Worm (Caenorhabditis elegans) whole organism, L1 larva: ENCODE results near the gene gos-28.

Experiments
- C04F5.9 ChIP-seq: sonication (generic microtip); optimal IDR thresholded peaks from 2 replicates; lab custom pipeline; 2016; ENCODE audit warnings: missing genetic modification characterization, missing compliant biosample characterization
- C16A3.4 ChIP-seq: fragments of 150-350 bp; optimal IDR thresholded peaks from 2 replicates; lab custom pipeline; 2014; ENCODE audit warnings: missing biosample characterization, missing genetic modification characterization
- C34B4.2 ChIP-seq: sonication (generic microtip); optimal IDR thresholded peaks from 2 replicates; lab custom pipeline; 2017; ENCODE audit warnings: mild to moderate bottlenecking, missing genetic modification characterization, missing compliant biosample characterization
- Y116A8C.19 ChIP-seq: sonication (generic microtip); optimal IDR thresholded peaks from 2 replicates; lab custom pipeline; 2016; ENCODE audit warnings: missing compliant biosample characterization, missing genetic modification characterization, borderline replicate concordance
- aha-1 ChIP-seq: fragments of 150-350 bp; optimal IDR thresholded peaks from 2 replicates; lab custom pipeline; 2014; ENCODE audit warnings: missing biosample characterization, missing genetic modification characterization
- alr-1 ChIP-seq: fragments of 200-800 bp; sonication (Bioruptor generic); optimal IDR thresholded peaks from 2 replicates; lab custom pipeline; 2018; ENCODE audit warnings: borderline replicate concordance, mild to moderate bottlenecking, missing genetic modification characterization, missing compliant biosample characterization
- aly-2 ChIP-seq: fragments of 150-350 bp; optimal IDR thresholded peaks from 2 replicates; lab custom pipeline; 2014; ENCODE audit warnings: missing biosample characterization, missing genetic modification characterization
- ama-1 ChIP-seq: fragments of 150-350 bp; optimal IDR thresholded peaks from 2 replicates; lab custom pipeline; 2014
- blmp-1 ChIP-seq: fragments of 150-350 bp; optimal IDR thresholded peaks from 2 replicates; lab custom pipeline; 2014; ENCODE audit warnings: missing biosample characterization, missing genetic modification characterization
- ceh-63 ChIP-seq: fragments of 200-800 bp; sonication (Bioruptor generic); optimal IDR thresholded peaks from 2 replicates; lab custom pipeline; 2018; ENCODE audit warnings: mild to moderate bottlenecking, missing genetic modification characterization, missing compliant biosample characterization
- ceh-82 ChIP-seq, 3 experiments: fragments of 150-350 bp in 1 of 3; sonication (generic microtip) in 2 of 3; optimal IDR thresholded peaks; 2 replicates each; lab custom pipeline; 2014 to 2017; ENCODE audit warnings: missing biosample characterization in 3 of 3, missing genetic modification characterization in 3 of 3
- ceh-88 ChIP-seq: fragments of 200-800 bp; sonication (Bioruptor generic); IDR thresholded peaks from 2 replicates; pipeline ENCODE4 v1.3.6; 2022; ENCODE audit warnings: missing genetic modification characterization, missing compliant biosample characterization
- ceh-90 ChIP-seq: sonication (generic microtip); optimal IDR thresholded peaks from 2 replicates; lab custom pipeline; 2016; ENCODE audit warnings: missing genetic modification characterization, missing compliant biosample characterization
- dpl-1 ChIP-seq, 3 experiments: fragments of 150-350 bp in 2 of 3; sonication (generic microtip) in 1 of 3; optimal IDR thresholded peaks; 2 replicates each; lab custom pipeline; 2014 to 2017; ENCODE audit warnings: missing biosample characterization in 3 of 3, missing genetic modification characterization in 3 of 3, missing genetic modification reagents in 3 of 3
- dsc-1 ChIP-seq: sonication (generic microtip); optimal IDR thresholded peaks from 2 replicates; lab custom pipeline; 2016; ENCODE audit warnings: mild to moderate bottlenecking, missing genetic modification characterization, missing compliant biosample characterization
- efl-1 ChIP-seq, 4 experiments: fragments of 150-350 bp; optimal IDR thresholded peaks in 3 of 4; peaks in 1 of 4; 1 replicate in 1 of 4; 2 replicates in 3 of 4; lab custom pipeline; 2014; ENCODE audit warnings: missing biosample characterization in 2 of 4, missing genetic modification characterization in 2 of 4, missing genetic modification reagents in 2 of 4
- egl-13 ChIP-seq: sonication (generic microtip); optimal IDR thresholded peaks from 2 replicates; lab custom pipeline; 2016; ENCODE audit warnings: missing genotype, missing genetic modification reagents, missing genetic modification characterization, missing compliant biosample characterization
- fkh-10 ChIP-seq: sonication (generic microtip); optimal IDR thresholded peaks from 2 replicates; lab custom pipeline; 2017; ENCODE audit warnings: missing biosample characterization, missing genetic modification reagents, missing genetic modification characterization
- fkh-8 ChIP-seq: sonication (generic microtip); optimal IDR thresholded peaks from 2 replicates; lab custom pipeline; 2016; ENCODE audit warnings: mild to moderate bottlenecking, missing genetic modification characterization, missing compliant biosample characterization
- fos-1 ChIP-seq: fragments of 150-350 bp; optimal IDR thresholded peaks from 2 replicates; lab custom pipeline; 2014; ENCODE audit warnings: missing biosample characterization, missing genetic modification characterization
- grh-1 ChIP-seq: fragments of 200-800 bp; sonication (Bioruptor generic); IDR thresholded peaks from 2 replicates; pipeline ENCODE4 v1.3.6; 2022; ENCODE audit warnings: missing genetic modification reagents, missing genetic modification characterization, missing compliant biosample characterization
- hlh-4 ChIP-seq: sonication (generic microtip); optimal IDR thresholded peaks from 2 replicates; lab custom pipeline; 2016; ENCODE audit warnings: mild to moderate bottlenecking, missing genetic modification characterization, missing compliant biosample characterization
- hpl-2 ChIP-seq: fragments of 150-350 bp; optimal IDR thresholded peaks from 2 replicates; lab custom pipeline; 2014; ENCODE audit warnings: missing biosample characterization, missing genetic modification reagents, missing genetic modification characterization
- irx-1 ChIP-seq: sonication (generic microtip); optimal IDR thresholded peaks from 2 replicates; lab custom pipeline; 2016; ENCODE audit warnings: missing genetic modification characterization, missing compliant biosample characterization
- jun-1 ChIP-seq: fragments of 150-350 bp; optimal IDR thresholded peaks from 2 replicates; lab custom pipeline; 2014; ENCODE audit warnings: missing biosample characterization, missing genetic modification reagents, missing genetic modification characterization
- lin-15B ChIP-seq: fragments of 150-350 bp; sonication (generic microtip); optimal IDR thresholded peaks from 3 replicates; lab custom pipeline; 2014; ENCODE audit warnings: missing biosample characterization, missing genetic modification characterization
- lin-35 ChIP-seq, 2 experiments: fragments of 150-350 bp; optimal IDR thresholded peaks; 2 replicates each; lab custom pipeline; 2014; ENCODE audit warnings: missing biosample characterization in 2 of 2, missing genetic modification characterization in 2 of 2, missing genetic modification reagents in 2 of 2
- lin-39 ChIP-seq: fragments of 150-350 bp; optimal IDR thresholded peaks from 2 replicates; lab custom pipeline; 2014; ENCODE audit warnings: missing biosample characterization, missing genetic modification reagents, missing genetic modification characterization
- lsy-2 ChIP-seq, 2 experiments: fragments of 150-350 bp; optimal IDR thresholded peaks; 2 replicates each; lab custom pipeline; 2014; ENCODE audit warnings: missing biosample characterization in 2 of 2, missing genetic modification characterization in 2 of 2
- mab-9 ChIP-seq: fragments of 200-800 bp; sonication (Bioruptor generic); IDR thresholded peaks from 2 replicates; pipeline ENCODE4 v1.3.6; 2022; ENCODE audit warnings: missing genetic modification reagents, missing genetic modification characterization, missing compliant biosample characterization
- mdl-1 ChIP-seq, 2 experiments: fragments of 150-350 bp; optimal IDR thresholded peaks; 2 replicates each; lab custom pipeline; 2014 to 2017; ENCODE audit warnings: missing biosample characterization in 2 of 2, missing genetic modification characterization in 2 of 2, inconsistent platforms in 1 of 2
- mep-1 ChIP-seq: fragments of 150-350 bp; optimal IDR thresholded peaks from 2 replicates; lab custom pipeline; 2014; ENCODE audit warnings: missing biosample characterization, missing genetic modification characterization
- nhr-11 ChIP-seq: fragments of 150-350 bp; optimal IDR thresholded peaks from 2 replicates; lab custom pipeline; 2014; ENCODE audit warnings: missing biosample characterization, missing genetic modification characterization
- nhr-237 ChIP-seq: fragments of 150-350 bp; optimal IDR thresholded peaks from 2 replicates; lab custom pipeline; 2014; ENCODE audit warnings: missing biosample characterization, missing genetic modification characterization
- nhr-28 ChIP-seq: fragments of 150-350 bp; optimal IDR thresholded peaks from 2 replicates; lab custom pipeline; 2014; ENCODE audit warnings: missing biosample characterization, missing genetic modification characterization
- nhr-71 ChIP-seq: sonication (generic microtip); optimal IDR thresholded peaks from 2 replicates; lab custom pipeline; 2016; ENCODE audit warnings: mild to moderate bottlenecking, missing genetic modification characterization, moderate library complexity, missing compliant biosample characterization
- nhr-76 ChIP-seq: sonication (generic microtip); optimal IDR thresholded peaks from 2 replicates; lab custom pipeline; 2017; ENCODE audit warnings: missing biosample characterization, missing genetic modification characterization
- nhr-84 ChIP-seq: sonication (generic microtip); optimal IDR thresholded peaks from 2 replicates; lab custom pipeline; 2017; ENCODE audit warnings: missing biosample characterization, missing genetic modification characterization
- nhr-85 ChIP-seq: sonication (generic microtip); peaks from one replicate; lab custom pipeline; 2016; ENCODE audit warnings: missing genetic modification characterization, inconsistent platforms, missing compliant biosample characterization
- nhr-90 ChIP-seq: sonication (generic microtip); optimal IDR thresholded peaks from 2 replicates; lab custom pipeline; 2016; ENCODE audit warnings: mild to moderate bottlenecking, missing genetic modification characterization, missing compliant biosample characterization; ENCODE audit not compliant: poor library complexity
- pag-3 ChIP-seq: sonication (generic microtip); optimal IDR thresholded peaks from 2 replicates; lab custom pipeline; 2017; ENCODE audit warnings: missing genetic modification characterization, mild to moderate bottlenecking, missing compliant biosample characterization, antibody characterized with exemption, borderline replicate concordance; ENCODE audit not compliant: insufficient read depth
- pqm-1 ChIP-seq: sonication (generic microtip); optimal IDR thresholded peaks from 3 replicates; lab custom pipeline; 2017; ENCODE audit warnings: missing biosample characterization, missing genetic modification characterization
- snpc-4 ChIP-seq: fragments of 150-350 bp; optimal IDR thresholded peaks from 2 replicates; lab custom pipeline; 2014; ENCODE audit warnings: missing biosample characterization, missing genetic modification characterization
- snu-23 ChIP-seq: sonication (generic microtip); optimal IDR thresholded peaks from 2 replicates; lab custom pipeline; 2016; ENCODE audit warnings: missing genetic modification characterization, missing compliant biosample characterization
- sox-4 ChIP-seq: sonication (generic microtip); optimal IDR thresholded peaks from 2 replicates; lab custom pipeline; 2016; ENCODE audit warnings: missing genetic modification characterization, missing compliant biosample characterization
- sptf-1 ChIP-seq: fragments of 150-350 bp; optimal IDR thresholded peaks from 2 replicates; lab custom pipeline; 2014; ENCODE audit warnings: missing biosample characterization, missing genetic modification characterization
- tlp-1 ChIP-seq: fragments of 150-350 bp; optimal IDR thresholded peaks from 2 replicates; lab custom pipeline; 2014; ENCODE audit warnings: missing biosample characterization, missing genetic modification characterization
- unc-130 ChIP-seq: fragments of 150-350 bp; optimal IDR thresholded peaks from 2 replicates; lab custom pipeline; 2017; ENCODE audit warnings: missing biosample characterization, missing genetic modification characterization, inconsistent platforms
- unc-86 ChIP-seq: sonication (generic microtip); optimal IDR thresholded peaks from 2 replicates; lab custom pipeline; 2016; ENCODE audit warnings: missing genetic modification characterization, missing compliant biosample characterization
- vab-15 ChIP-seq: sonication (generic microtip); optimal IDR thresholded peaks from 2 replicates; lab custom pipeline; 2017; ENCODE audit warnings: missing genotype, mild to moderate bottlenecking, missing genetic modification characterization, missing compliant biosample characterization
- zag-1 ChIP-seq: fragments of 150-350 bp; optimal IDR thresholded peaks from 2 replicates; lab custom pipeline; 2014; ENCODE audit warnings: missing biosample characterization, missing genetic modification characterization
- zip-4 ChIP-seq: fragments of 200-800 bp; sonication (Bioruptor generic); optimal IDR thresholded peaks from 2 replicates; lab custom pipeline; 2018; ENCODE audit warnings: mild to moderate bottlenecking, missing genetic modification characterization, moderate library complexity, missing compliant biosample characterization
- ztf-4 ChIP-seq: fragments of 150-350 bp; optimal IDR thresholded peaks from 2 replicates; lab custom pipeline; 2014; ENCODE audit warnings: missing biosample characterization, missing genetic modification characterization

The gos-28 gene

DNA sequence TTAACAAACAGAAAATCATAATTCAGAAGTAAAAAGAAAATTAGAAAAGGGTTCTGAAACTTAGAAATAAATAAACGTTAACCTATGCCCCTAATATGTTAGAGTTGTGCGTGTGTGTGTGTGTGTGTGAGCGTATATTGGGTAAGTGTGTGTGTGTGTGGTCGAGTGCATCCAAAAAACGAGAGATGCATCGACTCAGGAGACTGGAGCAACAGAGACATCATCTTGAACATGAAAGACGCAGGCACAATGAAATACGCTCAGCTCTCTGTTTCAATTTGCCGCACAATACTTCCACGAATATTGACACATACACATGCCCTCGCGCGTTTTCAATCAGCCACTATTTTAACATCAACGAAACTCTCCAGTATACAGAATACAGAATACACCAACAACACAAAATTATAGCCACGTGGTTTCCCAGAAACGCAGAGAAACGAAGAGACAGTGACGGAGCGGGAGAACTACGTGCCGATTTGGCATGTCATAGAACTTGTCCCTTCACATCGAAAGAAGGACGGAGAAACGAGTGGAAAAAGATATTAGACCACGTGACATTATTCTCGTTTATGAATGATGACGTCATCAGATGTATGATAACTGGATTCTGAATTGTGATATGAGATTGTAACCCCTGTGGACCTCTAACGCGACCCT, 27.3 kb upstream of the gos-28 start (continued):
- TF ChIP-seq nhr-28 (tag; lab: Kevin White, UChicago) (no peak), hlh-4 (tag; lab: Kevin White, UChicago) (no peak), Y116A8C.19 (tag; lab: Kevin White, UChicago) (no peak), blmp-1 (peak; percentile 89), zag-1 (no peak), nhr-11 (no peak), lin-15B (tag; lab: Kevin White, UChicago) (no peak), mep-1 (tag; lab: Kevin White, UChicago) (peak; percentile 90), ceh-90 (tag; lab: Kevin White, UChicago) (no peak), fos-1 (tag; lab: Kevin White, UChicago) (no peak), unc-86 (no peak), hpl-2 (GFP tag; lab: Kevin White, UChicago) (peak; percentile 31), lin-39 (tag; lab: Kevin White, UChicago) (no peak), ceh-88 (GFP tag; lab: Robert Waterston, UW) (no peak), C16A3.4 (peak; percentile 63), pqm-1 (tag; lab: Kevin White, UChicago) (no peak), sptf-1 (tag; lab: Kevin White, UChicago) (no peak), snpc-4 (tag; lab: Kevin White, UChicago) (no peak), egl-13 (no peak), ceh-82 (tag; optimal IDR thresholded peaks at IDR 0.05; lab: Kevin White, UChicago) (peak in 1 of 3 experiments; percentile 19), alr-1 (tag; lab: Kevin White, UChicago) (no peak), pag-3 (tag; lab: Kevin White, UChicago) (no peak), mdl-1 (tag; optimal IDR thresholded peaks at IDR 0.05; lab: Kevin White, UChicago) (peak in 1 of 2 experiments; percentile 98), zip-4 (no peak), ztf-4 (tag; lab: Kevin White, UChicago) (peak; percentile 87), aha-1 (no peak), snu-23 (GFP tag; lab: Kevin White, UChicago) (peak; percentile 96), C04F5.9 (tag; lab: Kevin White, UChicago) (peak; percentile 4), nhr-76 (no peak), nhr-84 (no peak), lsy-2 (tag; optimal IDR thresholded peaks at IDR 0.05; lab: Kevin White, UChicago) (peak; percentile 55 to 64), lin-35 (GFP tag; optimal IDR thresholded peaks at IDR 0.05; lab: Kevin White, UChicago) (peak; percentile 36 to 85), ama-1 (lab: Kevin White, UChicago) (no peak), fkh-8 (peak; percentile 40), unc-130 (tag; lab: Kevin White, UChicago) (peak; percentile 17), fkh-10 (GFP tag; lab: Kevin White, UChicago) (no peak), grh-1 (peak; percentile 89), dsc-1 (peak; percentile 14), efl-1 (optimal IDR thresholded peaks at IDR 0.05; lab: Kevin White, UChicago) (peak; percentile 10 to 50), efl-1 (GFP tag; optimal IDR thresholded peaks at IDR 0.05 in 1 of 2; lab: Kevin White, UChicago) (peak; percentile 26 to 93), dpl-1 (GFP tag; optimal IDR thresholded peaks at IDR 0.05; lab: Kevin White, UChicago) (peak; percentile 41 to 57 (median 42)), nhr-85 (tag; lab: Kevin White, UChicago) (peak; percentile 98), ceh-63 (GFP tag; lab: Kevin White, UChicago) (no peak), nhr-237 (tag; lab: Kevin White, UChicago) (peak; percentile 13), tlp-1 (tag; lab: Kevin White, UChicago) (no peak), irx-1 (tag; lab: Kevin White, UChicago) (peak; percentile 64), vab-15 (tag; lab: Kevin White, UChicago) (peak; percentile 33), C34B4.2 (tag; lab: Kevin White, UChicago) (no peak), nhr-90 (tag; lab: Kevin White, UChicago) (peak; percentile 90), aly-2 (tag; lab: Kevin White, UChicago) (peak; percentile 27), nhr-71 (tag; lab: Kevin White, UChicago) (peak; percentile 93), sox-4 (tag; lab: Kevin White, UChicago) (no peak), mab-9 (GFP tag; lab: Robert Waterston, UW) (no peak), jun-1 (tag; lab: Kevin White, UChicago) (peak; percentile 58)
